Worm (Caenorhabditis elegans) whole organism, L2 larva: Measurements from ENCODE around the gene K01G5.10.

Experiments
- C34F6.9 ChIP-seq: fragments of 150-350 bp; optimal IDR thresholded peaks from 2 replicates; lab custom pipeline; 2014; ENCODE audit warnings: missing biosample characterization, missing genetic modification characterization
- F13H6.1 ChIP-seq: sonication (generic microtip); optimal IDR thresholded peaks from 2 replicates; lab custom pipeline; 2016; ENCODE audit warnings: missing genetic modification characterization, missing compliant biosample characterization
- Y55F3AM.14 ChIP-seq: fragments of 200-800 bp; sonication (Bioruptor generic); optimal IDR thresholded peaks from 2 replicates; lab custom pipeline; 2018; ENCODE audit warnings: mild to moderate bottlenecking, missing genetic modification characterization, missing compliant biosample characterization
- ama-1 ChIP-seq: fragments of 150-350 bp; optimal IDR thresholded peaks from 2 replicates; lab custom pipeline; 2018; ENCODE audit warnings: inconsistent platforms
- blmp-1 ChIP-seq: sonication (generic microtip); optimal IDR thresholded peaks from 2 replicates; lab custom pipeline; 2017; ENCODE audit warnings: missing genetic modification characterization, mild to moderate bottlenecking, missing compliant biosample characterization, antibody characterized with exemption, moderate library complexity; ENCODE audit not compliant: insufficient read depth
- ceh-16 ChIP-seq: fragments of 150-350 bp; optimal IDR thresholded peaks from 2 replicates; lab custom pipeline; 2014; ENCODE audit warnings: missing biosample characterization, missing genetic modification characterization
- ceh-82 ChIP-seq: fragments of 150-350 bp; optimal IDR thresholded peaks from 2 replicates; lab custom pipeline; 2014; ENCODE audit warnings: missing biosample characterization, missing genetic modification characterization
- dmd-4 ChIP-seq: sonication (generic microtip); optimal IDR thresholded peaks from 2 replicates; lab custom pipeline; 2017; ENCODE audit warnings: missing biosample characterization, missing genetic modification characterization
- egl-27 ChIP-seq: sonication (generic microtip); optimal IDR thresholded peaks from 3 replicates; lab custom pipeline; 2017; ENCODE audit warnings: missing biosample characterization, missing genetic modification reagents, missing genetic modification characterization
- elt-1 ChIP-seq: fragments of 150-350 bp; optimal IDR thresholded peaks from 2 replicates; lab custom pipeline; 2014; ENCODE audit warnings: missing biosample characterization, missing genetic modification characterization
- elt-3 ChIP-seq: sonication (generic microtip); optimal IDR thresholded peaks from 2 replicates; lab custom pipeline; 2017; ENCODE audit warnings: missing biosample characterization, missing genetic modification characterization
- fos-1 ChIP-seq: fragments of 150-350 bp; optimal IDR thresholded peaks from 2 replicates; lab custom pipeline; 2014; ENCODE audit warnings: missing biosample characterization, missing genetic modification characterization
- gmeb-1 ChIP-seq: fragments of 150-350 bp; optimal IDR thresholded peaks from 2 replicates; lab custom pipeline; 2014; ENCODE audit warnings: missing biosample characterization, missing genetic modification characterization
- lin-13 ChIP-seq: fragments of 150-350 bp; optimal IDR thresholded peaks from 2 replicates; lab custom pipeline; 2014; ENCODE audit warnings: missing biosample characterization, missing genetic modification reagents, missing genetic modification characterization
- lsy-2 ChIP-seq, 2 experiments: fragments of 150-350 bp in 1 of 2; sonication (generic microtip) in 1 of 2; optimal IDR thresholded peaks; 2 replicates each; lab custom pipeline; 2014 to 2017; ENCODE audit warnings: missing biosample characterization in 2 of 2, missing genetic modification characterization in 2 of 2
- mab-5 ChIP-seq: fragments of 150-350 bp; optimal IDR thresholded peaks from 2 replicates; lab custom pipeline; 2014; ENCODE audit warnings: missing biosample characterization, missing genetic modification characterization
- mbf-1 ChIP-seq: sonication (generic microtip); optimal IDR thresholded peaks from 2 replicates; lab custom pipeline; 2017; ENCODE audit warnings: missing biosample characterization, missing genetic modification characterization
- nhr-11 ChIP-seq: fragments of 150-350 bp; optimal IDR thresholded peaks from 2 replicates; lab custom pipeline; 2014; ENCODE audit warnings: missing biosample characterization, missing genetic modification characterization
- nhr-12 ChIP-seq: fragments of 150-350 bp; optimal IDR thresholded peaks from 2 replicates; lab custom pipeline; 2014; ENCODE audit warnings: missing biosample characterization, missing genetic modification characterization
- nhr-129 ChIP-seq: fragments of 150-350 bp; optimal IDR thresholded peaks from 2 replicates; lab custom pipeline; 2014; ENCODE audit warnings: missing biosample characterization, missing genetic modification characterization
- nhr-21 ChIP-seq: fragments of 150-350 bp; optimal IDR thresholded peaks from 2 replicates; lab custom pipeline; 2014; ENCODE audit warnings: missing biosample characterization, missing genetic modification characterization
- nhr-23 ChIP-seq: fragments of 150-350 bp; optimal IDR thresholded peaks from 2 replicates; lab custom pipeline; 2014; ENCODE audit warnings: missing biosample characterization, missing genetic modification reagents, missing genetic modification characterization
- nhr-237 ChIP-seq: fragments of 150-350 bp; optimal IDR thresholded peaks from 2 replicates; lab custom pipeline; 2014; ENCODE audit warnings: missing biosample characterization, missing genetic modification characterization
- nhr-25 ChIP-seq: fragments of 150-350 bp; sonication (generic microtip); optimal IDR thresholded peaks from 3 replicates; lab custom pipeline; 2014; ENCODE audit warnings: missing biosample characterization, missing genetic modification characterization
- nhr-6 ChIP-seq: fragments of 150-350 bp; optimal IDR thresholded peaks from 2 replicates; lab custom pipeline; 2014; ENCODE audit warnings: missing biosample characterization, missing genetic modification characterization
- nhr-77 ChIP-seq: fragments of 150-350 bp; optimal IDR thresholded peaks from 2 replicates; lab custom pipeline; 2014; ENCODE audit warnings: missing biosample characterization, missing genetic modification characterization
- peb-1 ChIP-seq: fragments of 150-350 bp; optimal IDR thresholded peaks from 2 replicates; lab custom pipeline; 2014; ENCODE audit warnings: missing biosample characterization, missing genetic modification characterization
- sem-4 ChIP-seq: fragments of 150-350 bp; optimal IDR thresholded peaks from 2 replicates; lab custom pipeline; 2014; ENCODE audit warnings: missing biosample characterization, missing genetic modification reagents, missing genetic modification characterization
- skn-1 ChIP-seq: sonication (generic microtip); optimal IDR thresholded peaks from 2 replicates; lab custom pipeline; 2017; ENCODE audit warnings: missing biosample characterization, missing genetic modification characterization
- sma-3 ChIP-seq: sonication (generic microtip); optimal IDR thresholded peaks from 2 replicates; lab custom pipeline; 2016; ENCODE audit warnings: missing genetic modification reagents, missing genetic modification characterization, missing compliant biosample characterization
- snpc-4 ChIP-seq: fragments of 150-350 bp; optimal IDR thresholded peaks from 2 replicates; lab custom pipeline; 2014; ENCODE audit warnings: missing biosample characterization, missing genetic modification characterization
- unc-39 ChIP-seq: fragments of 150-350 bp; optimal IDR thresholded peaks from 2 replicates; lab custom pipeline; 2014; ENCODE audit warnings: missing biosample characterization, missing genetic modification characterization
- zag-1 ChIP-seq: fragments of 150-350 bp; optimal IDR thresholded peaks from 2 replicates; lab custom pipeline; 2014; ENCODE audit warnings: missing biosample characterization, missing genetic modification characterization
- ztf-1 ChIP-seq: fragments of 200-800 bp; sonication (Bioruptor generic); conservative IDR thresholded peaks from 2 replicates; pipeline ENCODE4 v1.3.6; 2022; ENCODE audit warnings: missing genetic modification characterization, missing compliant biosample characterization
- ztf-11 ChIP-seq: sonication (generic microtip); optimal IDR thresholded peaks from 2 replicates; lab custom pipeline; 2017; ENCODE audit warnings: missing biosample characterization, missing genetic modification characterization
- ztf-4 ChIP-seq: fragments of 150-350 bp; optimal IDR thresholded peaks from 2 replicates; lab custom pipeline; 2014; ENCODE audit warnings: missing biosample characterization, missing genetic modification characterization

The K01G5.10 gene

ce11 chrIII:10714541-10714940, 43.8 kb downstream of the K01G5.10 start:
- TF ChIP-seq dmd-4 (no peak), lin-13 (GFP tag; lab: Kevin White, UChicago) (no peak), F13H6.1 (no peak), nhr-77 (tag; lab: Kevin White, UChicago) (no peak), Y55F3AM.14 (GFP tag; lab: Kevin White, UChicago) (no peak), C34F6.9 (tag; lab: Kevin White, UChicago) (no peak), nhr-21 (no peak), lsy-2 (tag; optimal IDR thresholded peaks at IDR 0.05; lab: Kevin White, UChicago) (no peak), snpc-4 (no peak), nhr-6 (no peak), egl-27 (tag; lab: Kevin White, UChicago) (no peak), peb-1 (tag; lab: Kevin White, UChicago) (no peak), nhr-12 (tag; lab: Kevin White, UChicago) (no peak), blmp-1 (tag; lab: Kevin White, UChicago) (no peak), gmeb-1 (tag; lab: Kevin White, UChicago) (no peak), ceh-16 (tag; lab: Kevin White, UChicago) (no peak), unc-39 (tag; lab: Kevin White, UChicago) (no peak), elt-3 (no peak), ztf-1 (no peak), skn-1 (tag; lab: Kevin White, UChicago) (no peak)

- TF ChIP-seq F13H6.1 (peak; percentile 4), fos-1 (tag; lab: Kevin White, UChicago) (peak; percentile 70), ztf-4 (tag; lab: Kevin White, UChicago) (peak; percentile 32), nhr-6 (peak; percentile 3), ceh-16 (tag; lab: Kevin White, UChicago) (peak; percentile 24), nhr-25 (no peak), lsy-2 (tag; optimal IDR thresholded peaks at IDR 0.05; lab: Kevin White, UChicago) (peak in 1 of 2 experiments; percentile 36), ztf-1 (no peak), nhr-21 (peak; percentile 34), ceh-82 (tag; lab: Kevin White, UChicago) (no peak), sma-3 (GFP tag; lab: Kevin White, UChicago) (peak; percentile 48), ama-1 (lab: Kevin White, UChicago) (peak; percentile 16), sem-4 (no peak), nhr-129 (tag; lab: Kevin White, UChicago) (peak; percentile 26)
Observed at ce11 chrIII:10711192-10711673, 47.1 kb downstream of the K01G5.10 start, which contains the start of gene W09D10.5. Gene W09D10.5 (minus strand): TSS chrIII:10711536.

ce11 chrIII:10709676-10710075, 48.6 kb downstream of the K01G5.10 start:
- TF ChIP-seq ztf-11 (tag; lab: Kevin White, UChicago) (no peak), nhr-12 (tag; lab: Kevin White, UChicago) (no peak), unc-39 (tag; lab: Kevin White, UChicago) (no peak), nhr-237 (tag; lab: Kevin White, UChicago) (no peak), dmd-4 (no peak), nhr-25 (no peak), elt-1 (tag; lab: Kevin White, UChicago) (no peak), mab-5 (tag; lab: Kevin White, UChicago) (no peak), mbf-1 (tag; lab: Kevin White, UChicago) (no peak), snpc-4 (no peak), nhr-23 (tag; lab: Kevin White, UChicago) (no peak), blmp-1 (tag; lab: Kevin White, UChicago) (no peak), nhr-11 (tag; lab: Kevin White, UChicago) (no peak)

- no peak for TF ChIP-seq nhr-237 (tag; lab: Kevin White, UChicago)
- TF ChIP-seq egl-27 (tag; lab: Kevin White, UChicago) = no peak
- TF ChIP-seq ztf-11 (tag; lab: Kevin White, UChicago) = no peak
- TF ChIP-seq zag-1 = no peak
- TF ChIP-seq ztf-1 = no peak
- TF ChIP-seq nhr-23 (tag; lab: Kevin White, UChicago) = no peak
- TF ChIP-seq C34F6.9 (tag; lab: Kevin White, UChicago) = no peak
- TF ChIP-seq lsy-2 (tag; optimal IDR thresholded peaks at IDR 0.05; lab: Kevin White, UChicago) = no peak
- TF ChIP-seq lin-13 (GFP tag; lab: Kevin White, UChicago) = no peak
- TF ChIP-seq elt-3 = no peak
- TF ChIP-seq elt-1 (tag; lab: Kevin White, UChicago) = no peak
- TF ChIP-seq F13H6.1 = no peak
- TF ChIP-seq ceh-82 (tag; lab: Kevin White, UChicago) = no peak
Observed at ce11 chrIII:10708484-10708883, 49.8 kb downstream of the K01G5.10 start.
